Worm (Caenorhabditis elegans) whole organism, late embryonic: ENCODE data around the gene egl-44.

Source experiments
- C08G9.2 ChIP-seq: sonication (generic microtip); optimal IDR thresholded peaks from 2 replicates; lab custom pipeline; 2016; ENCODE audit warnings: mild to moderate bottlenecking, missing genetic modification characterization, moderate library complexity, missing compliant biosample characterization
- T23F11.4 ChIP-seq: fragments of 200-800 bp; sonication (Bioruptor generic); optimal IDR thresholded peaks from 2 replicates; lab custom pipeline; 2018; ENCODE audit warnings: mild to moderate bottlenecking, missing genetic modification characterization, missing compliant biosample characterization
- ama-1 ChIP-seq: fragments of 150-350 bp; optimal IDR thresholded peaks from 2 replicates; lab custom pipeline; 2014
- ceh-14 ChIP-seq: sonication (generic microtip); optimal IDR thresholded peaks from 2 replicates; lab custom pipeline; 2016; ENCODE audit warnings: missing genotype, missing genetic modification characterization, missing compliant biosample characterization
- ceh-2 ChIP-seq: sonication (generic microtip); optimal IDR thresholded peaks from 2 replicates; lab custom pipeline; 2016; ENCODE audit warnings: missing genotype, missing genetic modification characterization, missing compliant biosample characterization
- ceh-22 ChIP-seq: sonication (generic microtip); optimal IDR thresholded peaks from 2 replicates; lab custom pipeline; 2017; ENCODE audit warnings: missing biosample characterization, missing genetic modification characterization
- ceh-30 ChIP-seq: fragments of 150-350 bp; optimal IDR thresholded peaks from 2 replicates; lab custom pipeline; 2014; ENCODE audit warnings: missing biosample characterization, missing genetic modification characterization
- ceh-31 ChIP-seq: sonication (generic microtip); optimal IDR thresholded peaks from 2 replicates; lab custom pipeline; 2016; ENCODE audit warnings: missing genetic modification characterization, missing compliant biosample characterization
- ceh-6 ChIP-seq: fragments of 200-800 bp; sonication (Bioruptor generic); optimal IDR thresholded peaks from 2 replicates; lab custom pipeline; 2018; ENCODE audit warnings: mild to moderate bottlenecking, missing genetic modification characterization, missing compliant biosample characterization
- ceh-9 ChIP-seq: sonication (generic microtip); optimal IDR thresholded peaks from 2 replicates; lab custom pipeline; 2016; ENCODE audit warnings: mild to moderate bottlenecking, missing genetic modification characterization, inconsistent platforms, missing compliant biosample characterization
- che-1 ChIP-seq: sonication (generic microtip); optimal IDR thresholded peaks from 2 replicates; lab custom pipeline; 2016; ENCODE audit warnings: mild to moderate bottlenecking, missing genetic modification characterization, missing compliant biosample characterization
- dmd-4 ChIP-seq: sonication (generic microtip); optimal IDR thresholded peaks from 2 replicates; lab custom pipeline; 2016; ENCODE audit warnings: borderline replicate concordance, missing genetic modification characterization, missing compliant biosample characterization
- elt-2 ChIP-seq: sonication (generic microtip); optimal IDR thresholded peaks from 2 replicates; lab custom pipeline; 2016; ENCODE audit warnings: missing genetic modification reagents, missing genetic modification characterization, missing compliant biosample characterization
- elt-4 ChIP-seq: sonication (generic microtip); optimal IDR thresholded peaks from 2 replicates; lab custom pipeline; 2016; ENCODE audit warnings: missing genetic modification characterization, missing compliant biosample characterization
- ets-4 ChIP-seq: sonication (generic microtip); optimal IDR thresholded peaks from 2 replicates; lab custom pipeline; 2016; ENCODE audit warnings: missing genetic modification characterization, missing compliant biosample characterization
- eyg-1 ChIP-seq: sonication (generic microtip); optimal IDR thresholded peaks from 2 replicates; lab custom pipeline; 2016; ENCODE audit warnings: missing genotype, missing genetic modification characterization, missing compliant biosample characterization
- hlh-15 ChIP-seq: sonication (generic microtip); optimal IDR thresholded peaks from 2 replicates; lab custom pipeline; 2016; ENCODE audit warnings: missing genetic modification characterization, missing compliant biosample characterization
- hlh-30 ChIP-seq: sonication (generic microtip); optimal IDR thresholded peaks from 2 replicates; lab custom pipeline; 2017; ENCODE audit warnings: antibody characterized with exemption, missing genetic modification characterization, missing compliant biosample characterization; ENCODE audit not compliant: insufficient read depth
- lim-6 ChIP-seq: sonication (generic microtip); optimal IDR thresholded peaks from 2 replicates; lab custom pipeline; 2016; ENCODE audit warnings: missing genetic modification characterization, missing compliant biosample characterization
- lin-11 ChIP-seq: fragments of 200-800 bp; sonication (Bioruptor generic); optimal IDR thresholded peaks from 2 replicates; lab custom pipeline; 2018; ENCODE audit warnings: mild to moderate bottlenecking, missing genetic modification characterization, missing compliant biosample characterization
- madf-2 ChIP-seq: sonication (generic microtip); optimal IDR thresholded peaks from 2 replicates; lab custom pipeline; 2017; ENCODE audit warnings: missing genetic modification characterization, missing compliant biosample characterization
- mec-3 ChIP-seq: sonication (generic microtip); optimal IDR thresholded peaks from 2 replicates; lab custom pipeline; 2016; ENCODE audit warnings: borderline replicate concordance, missing genetic modification characterization, missing compliant biosample characterization
- nhr-11 ChIP-seq: fragments of 150-350 bp; optimal IDR thresholded peaks from 2 replicates; lab custom pipeline; 2014; ENCODE audit warnings: missing biosample characterization, missing genetic modification characterization
- nhr-232 ChIP-seq: sonication (generic microtip); optimal IDR thresholded peaks from 2 replicates; lab custom pipeline; 2016; ENCODE audit warnings: missing genetic modification characterization, missing compliant biosample characterization
- npax-4 ChIP-seq: sonication (generic microtip); optimal IDR thresholded peaks from 2 replicates; lab custom pipeline; 2016; ENCODE audit warnings: missing genetic modification characterization, missing compliant biosample characterization
- pag-3 ChIP-seq: sonication (generic microtip); optimal IDR thresholded peaks from 2 replicates; lab custom pipeline; 2016; ENCODE audit warnings: missing compliant biosample characterization, missing genetic modification characterization, borderline replicate concordance
- pha-2 ChIP-seq: sonication (generic microtip); optimal IDR thresholded peaks from 2 replicates; lab custom pipeline; 2017; ENCODE audit warnings: mild to moderate bottlenecking, missing genetic modification characterization, missing compliant biosample characterization
- pqm-1 ChIP-seq: sonication (generic microtip); optimal IDR thresholded peaks from 2 replicates; lab custom pipeline; 2016; ENCODE audit warnings: missing genetic modification characterization, missing compliant biosample characterization
- rnt-1 ChIP-seq: sonication (generic microtip); optimal IDR thresholded peaks from 2 replicates; lab custom pipeline; 2016; ENCODE audit warnings: missing genetic modification characterization, missing compliant biosample characterization
- sdc-2 ChIP-seq: sonication (generic microtip); optimal IDR thresholded peaks from 2 replicates; lab custom pipeline; 2016; ENCODE audit warnings: missing genotype, missing genetic modification characterization, missing compliant biosample characterization
- sox-2 ChIP-seq: fragments of 200-800 bp; sonication (Bioruptor generic); IDR thresholded peaks from 2 replicates; pipeline ENCODE4 v1.3.6; 2022; ENCODE audit warnings: missing genetic modification reagents, missing genetic modification characterization, missing compliant biosample characterization
- sox-4 ChIP-seq: sonication (generic microtip); optimal IDR thresholded peaks from 2 replicates; lab custom pipeline; 2017; ENCODE audit warnings: mild to moderate bottlenecking, missing genetic modification characterization, inconsistent platforms, missing compliant biosample characterization
- syd-9 ChIP-seq: sonication (generic microtip); optimal IDR thresholded peaks from 2 replicates; lab custom pipeline; 2016; ENCODE audit warnings: mild to moderate bottlenecking, missing genetic modification characterization, moderate library complexity, missing compliant biosample characterization
- tbx-2 ChIP-seq: sonication (generic microtip); optimal IDR thresholded peaks from 2 replicates; lab custom pipeline; 2016; ENCODE audit warnings: missing genetic modification characterization, missing compliant biosample characterization
- ttx-3 ChIP-seq: sonication (generic microtip); optimal IDR thresholded peaks from 2 replicates; lab custom pipeline; 2016; ENCODE audit warnings: missing genetic modification reagents, missing genetic modification characterization, missing compliant biosample characterization

The egl-44 gene

DNA sequence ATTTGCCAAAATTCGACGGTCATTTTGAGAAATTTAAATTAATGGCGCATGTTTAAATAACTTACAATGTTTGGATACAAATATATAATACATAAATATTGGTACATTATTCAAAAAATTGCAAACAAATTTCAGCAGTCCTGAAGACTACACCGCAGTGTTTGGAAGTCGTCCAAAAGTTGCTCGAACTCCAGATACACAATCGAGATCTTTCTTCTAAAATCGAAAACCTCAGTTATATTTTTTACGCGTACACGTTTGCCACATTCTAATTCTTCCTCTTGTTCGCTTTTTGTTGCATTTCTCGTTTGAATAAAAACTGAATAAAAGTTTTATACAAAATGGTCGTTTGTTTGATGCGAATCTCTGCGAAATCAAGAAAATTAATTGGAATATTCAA is 24.4 kb upstream of the egl-44 start, which contains the start of gene tsp-18:
Gene tsp-18, plus strand, starts transcription at position 301 of the 400 bp plus-strand sequence.
- no peak for TF ChIP-seq ceh-31 (tag; lab: Kevin White, UChicago)

DNA sequence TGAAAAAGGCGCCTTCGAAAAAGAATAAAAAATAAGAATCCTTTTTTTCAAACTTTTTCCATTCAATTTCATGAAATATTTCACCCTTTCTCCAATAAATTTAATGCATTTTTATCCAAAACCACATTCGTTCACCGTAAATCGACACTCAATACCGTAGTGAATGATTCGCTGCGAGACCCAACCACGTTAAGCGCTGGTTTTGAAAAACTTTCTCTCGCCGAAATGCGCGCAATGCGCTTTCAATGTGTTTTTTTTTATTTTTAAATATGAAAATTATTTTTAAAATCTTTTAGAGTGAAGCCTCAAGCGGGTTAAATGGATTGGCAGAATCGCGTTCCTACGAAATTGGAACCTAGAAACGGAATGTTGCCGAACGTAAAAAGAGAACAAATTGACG is 22.3 kb upstream of the egl-44 start, which contains the start of gene F59G1.8:
Gene F59G1.8, plus strand, starts transcription at position 293 of the 400 bp plus-strand sequence.
- TF ChIP-seq pag-3 (tag; lab: Kevin White, UChicago) = no peak
- no peak for TF ChIP-seq ceh-22 (tag; lab: Kevin White, UChicago)
- TF ChIP-seq sox-2 (GFP tag; lab: Robert Waterston, UW) = no peak
- TF ChIP-seq lim-6 (tag; lab: Kevin White, UChicago) = no peak
- TF ChIP-seq madf-2 = no peak
- TF ChIP-seq C08G9.2 = no peak
- TF ChIP-seq ceh-31 (tag; lab: Kevin White, UChicago) = no peak
- TF ChIP-seq rnt-1 (tag; lab: Kevin White, UChicago) = no peak
- no peak for TF ChIP-seq hlh-30
- TF ChIP-seq sox-4 = no peak

DNA sequence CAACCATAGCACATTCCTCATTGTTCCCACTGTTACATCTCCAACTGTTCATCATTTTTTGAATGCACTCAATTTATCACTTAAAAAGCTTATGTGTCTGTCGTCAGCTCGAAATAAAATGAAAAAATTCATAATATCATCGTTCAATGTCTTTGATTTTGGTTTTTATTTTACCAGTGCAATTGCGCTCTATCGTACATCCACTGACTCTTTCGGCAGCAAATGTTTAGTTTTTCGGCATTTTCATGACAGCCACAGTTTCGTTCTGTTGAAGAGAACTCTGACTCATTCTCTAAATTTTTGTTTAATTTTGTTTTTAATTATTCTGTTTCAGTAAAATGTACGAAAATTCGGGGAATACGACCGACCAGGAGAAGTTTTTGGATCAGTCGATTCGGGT is 21.1 kb upstream of the egl-44 start, which contains the start of gene vps-35:
Gene vps-35, plus strand, starts transcription at position 335 of the 400 bp plus-strand sequence.
- TF ChIP-seq elt-2 (tag; lab: Kevin White, UChicago) (no peak), ceh-31 (tag; lab: Kevin White, UChicago) (peak; percentile 39)

DNA sequence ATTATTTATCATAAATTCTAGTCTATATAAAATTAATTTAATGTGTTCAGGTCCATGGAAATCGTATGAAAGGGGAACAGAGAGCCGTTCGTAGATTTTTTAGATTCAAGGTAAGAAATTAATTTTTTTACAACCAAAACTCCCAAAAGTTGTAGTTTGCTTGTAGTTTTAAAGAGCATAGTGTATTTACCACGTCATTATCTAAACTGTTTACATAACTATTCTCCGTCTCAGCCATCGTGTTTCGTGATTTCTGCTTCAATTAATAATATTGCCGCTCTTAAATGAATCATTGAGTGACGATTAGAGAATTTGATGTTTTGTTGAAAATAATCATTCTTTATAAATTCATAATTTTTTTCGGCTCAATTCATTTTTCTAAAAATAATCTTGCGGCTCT is 17.3 kb upstream of the egl-44 start, which contains the start of gene cgt-3:
Gene cgt-3, plus strand, starts transcription at position 51 of the 400 bp plus-strand sequence.
- TF ChIP-seq pha-2 (tag; lab: Kevin White, UChicago) = no peak
- no peak for TF ChIP-seq npax-4
- TF ChIP-seq eyg-1 (tag; lab: Kevin White, UChicago) = no peak

DNA sequence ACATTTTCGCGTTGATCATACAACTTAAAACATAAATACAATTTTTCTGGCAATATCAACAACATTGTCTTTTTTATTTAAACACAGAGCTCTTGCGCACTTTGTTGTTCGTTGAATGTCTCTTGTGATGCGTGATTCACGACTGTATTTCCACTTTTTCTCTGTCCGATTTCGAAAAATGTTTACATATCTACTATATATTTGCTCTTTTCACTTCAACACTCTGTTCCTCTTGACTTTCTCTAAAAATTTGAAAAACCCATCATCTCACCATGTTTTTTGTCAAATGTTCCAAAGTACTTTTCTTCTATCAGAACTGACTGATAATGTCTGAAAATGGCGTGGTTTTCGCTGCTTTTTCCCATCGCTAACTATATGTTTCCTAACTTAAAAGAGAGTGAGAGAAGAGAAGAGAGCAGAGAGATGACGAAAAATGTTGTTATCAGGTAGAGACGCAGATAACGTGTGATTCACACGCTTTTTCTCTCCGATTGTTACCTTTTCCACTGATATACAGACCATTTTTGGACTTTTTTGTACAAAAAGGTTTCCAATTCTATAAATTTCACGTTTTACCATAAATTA is 16.6 kb upstream of the egl-44 start:
- TF ChIP-seq nhr-232 (tag; lab: Kevin White, UChicago) (no peak), elt-2 (tag; lab: Kevin White, UChicago) (peak; percentile 69)
- TF ChIP-seq, all 69 proteins: peak for 1

DNA sequence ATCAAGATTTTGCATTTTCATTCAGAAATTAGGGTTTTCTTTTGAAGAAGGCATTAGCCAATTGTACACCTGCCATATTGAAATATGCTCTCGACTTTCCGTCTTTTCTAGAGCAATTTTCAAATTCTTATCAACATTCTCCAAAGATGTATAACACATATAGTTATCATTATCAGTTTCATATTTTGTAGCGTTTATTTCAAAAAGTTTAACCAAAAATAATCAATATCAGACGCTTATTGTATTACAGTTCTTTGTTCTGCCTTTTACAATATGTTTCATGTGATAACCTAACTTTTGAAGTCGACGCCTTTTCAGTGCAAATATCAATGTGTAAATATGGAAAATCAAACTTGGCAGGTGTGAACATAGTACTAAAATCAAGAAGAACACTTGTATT is 14.7 kb upstream of the egl-44 start:
- TF ChIP-seq syd-9 (tag; lab: Kevin White, UChicago) (no peak), ceh-2 (tag; lab: Kevin White, UChicago) (no peak), elt-4 (tag; lab: Kevin White, UChicago) (no peak), hlh-15 (tag; lab: Kevin White, UChicago) (no peak), che-1 (no peak), lin-11 (tag; lab: Kevin White, UChicago) (no peak), ets-4 (no peak), mec-3 (tag; lab: Kevin White, UChicago) (no peak), ceh-14 (no peak), dmd-4 (tag; lab: Kevin White, UChicago) (no peak), pqm-1 (tag; lab: Kevin White, UChicago) (no peak), nhr-11 (tag; lab: Kevin White, UChicago) (no peak), tbx-2 (tag; lab: Kevin White, UChicago) (no peak), pha-2 (tag; lab: Kevin White, UChicago) (no peak), sdc-2 (tag; lab: Kevin White, UChicago) (no peak)

DNA sequence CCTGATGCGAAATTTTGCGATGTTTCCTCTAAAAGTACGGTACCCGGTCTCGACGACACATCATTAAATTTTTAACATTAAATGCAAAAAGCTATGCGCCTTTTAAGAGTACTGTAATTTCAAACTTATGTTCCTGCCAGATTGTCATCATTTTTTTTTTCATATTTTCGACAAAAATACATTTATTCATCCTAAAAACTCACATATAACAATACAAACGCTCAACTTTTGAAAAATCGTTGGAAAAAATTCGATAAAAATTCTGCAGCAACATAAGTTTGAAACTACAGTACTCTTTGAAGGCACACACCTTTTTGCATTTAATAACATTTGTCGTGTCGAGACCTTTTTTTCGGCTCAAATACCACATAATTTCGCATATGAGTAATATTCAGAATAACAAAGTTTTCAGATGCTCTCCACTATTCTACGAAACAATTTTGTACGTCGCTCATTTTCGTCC is 11.6 kb upstream of the egl-44 start, which contains the start of gene frh-1:
Gene frh-1, plus strand, starts transcription at position 413 of the 463 bp plus-strand sequence.
- TF ChIP-seq ceh-9 (no peak), ceh-6 (no peak), ttx-3 (tag; lab: Kevin White, UChicago) (no peak), elt-4 (tag; lab: Kevin White, UChicago) (no peak), syd-9 (tag; lab: Kevin White, UChicago) (no peak), ceh-30 (tag; lab: Kevin White, UChicago) (no peak), ama-1 (lab: Kevin White, UChicago) (no peak), T23F11.4 (GFP tag; lab: Kevin White, UChicago) (no peak), lin-11 (tag; lab: Kevin White, UChicago) (no peak), nhr-232 (tag; lab: Kevin White, UChicago) (no peak), sox-4 (no peak), ceh-2 (tag; lab: Kevin White, UChicago) (no peak), hlh-30 (no peak)
